Worm (Caenorhabditis elegans) whole organism, mixed stage, embryonic: ENCODE data around the gene F32G8.2.

Source experiments
- bed-3 ChIP-seq: fragments of 200-800 bp; sonication (Bioruptor generic); optimal IDR thresholded peaks from 3 replicates; lab custom pipeline; 2018; ENCODE audit warnings: mild to moderate bottlenecking, missing genetic modification characterization, moderate library complexity, missing compliant biosample characterization
- blmp-1 ChIP-seq: fragments of 150-350 bp; optimal IDR thresholded peaks from 2 replicates; lab custom pipeline; 2014; ENCODE audit warnings: missing biosample characterization, missing genetic modification characterization
- ceh-39 ChIP-seq: fragments of 150-350 bp; optimal IDR thresholded peaks from 2 replicates; lab custom pipeline; 2014; ENCODE audit warnings: missing biosample characterization, missing genetic modification characterization
- ceh-43 ChIP-seq: fragments of 200-800 bp; sonication (Bioruptor generic); optimal IDR thresholded peaks from 2 replicates; lab custom pipeline; 2018; ENCODE audit warnings: mild to moderate bottlenecking, missing genetic modification characterization, moderate library complexity, missing compliant biosample characterization
- ceh-83 ChIP-seq: fragments of 200-800 bp; sonication (Bioruptor generic); optimal IDR thresholded peaks from 2 replicates; lab custom pipeline; 2018; ENCODE audit warnings: mild to moderate bottlenecking, missing genetic modification characterization, missing compliant biosample characterization
- cnd-1 ChIP-seq: fragments of 200-800 bp; sonication (Bioruptor generic); optimal IDR thresholded peaks from 2 replicates; lab custom pipeline; 2018; ENCODE audit warnings: mild to moderate bottlenecking, missing genetic modification characterization, missing compliant biosample characterization
- drap-1 ChIP-seq: fragments of 200-800 bp; sonication (Bioruptor generic); optimal IDR thresholded peaks from 3 replicates; lab custom pipeline; 2018; ENCODE audit warnings: mild to moderate bottlenecking, missing genetic modification characterization, missing compliant biosample characterization
- elt-3 ChIP-seq: fragments of 150-350 bp; optimal IDR thresholded peaks from 2 replicates; lab custom pipeline; 2014; ENCODE audit warnings: missing biosample characterization, missing genetic modification characterization
- flh-1 ChIP-seq: fragments of 200-800 bp; sonication (Bioruptor generic); optimal IDR thresholded peaks from 2 replicates; lab custom pipeline; 2018; ENCODE audit warnings: mild to moderate bottlenecking, missing genetic modification characterization, moderate library complexity, missing compliant biosample characterization
- ham-2 ChIP-seq: fragments of 200-800 bp; sonication (Bioruptor generic); optimal IDR thresholded peaks from 2 replicates; lab custom pipeline; 2018; ENCODE audit warnings: mild to moderate bottlenecking, missing genetic modification characterization, missing compliant biosample characterization
- lin-13 ChIP-seq: fragments of 150-350 bp; optimal IDR thresholded peaks from 2 replicates; lab custom pipeline; 2014; ENCODE audit warnings: missing biosample characterization, missing genetic modification characterization
- lin-32 ChIP-seq: fragments of 200-800 bp; sonication (Bioruptor generic); optimal IDR thresholded peaks from 2 replicates; lab custom pipeline; 2018; ENCODE audit warnings: mild to moderate bottlenecking, missing genetic modification characterization, missing compliant biosample characterization
- mep-1 ChIP-seq: fragments of 150-350 bp; optimal IDR thresholded peaks from 2 replicates; lab custom pipeline; 2017; ENCODE audit warnings: missing biosample characterization, missing genetic modification reagents, missing genetic modification characterization, inconsistent platforms
- mls-2 ChIP-seq: sonication (generic microtip); optimal IDR thresholded peaks from 2 replicates; lab custom pipeline; 2016; ENCODE audit warnings: mild to moderate bottlenecking, missing genetic modification characterization, moderate library complexity, missing compliant biosample characterization
- nhr-12 ChIP-seq: fragments of 150-350 bp; optimal IDR thresholded peaks from 2 replicates; lab custom pipeline; 2014; ENCODE audit warnings: missing biosample characterization, missing genetic modification characterization
- nhr-2 ChIP-seq: fragments of 150-350 bp; optimal IDR thresholded peaks from 2 replicates; lab custom pipeline; 2014; ENCODE audit warnings: missing biosample characterization, missing genetic modification characterization
- nhr-237 ChIP-seq: fragments of 150-350 bp; optimal IDR thresholded peaks from 2 replicates; lab custom pipeline; 2014; ENCODE audit warnings: missing biosample characterization, missing genetic modification characterization
- nhr-28 ChIP-seq: fragments of 150-350 bp; optimal IDR thresholded peaks from 2 replicates; lab custom pipeline; 2014; ENCODE audit warnings: missing biosample characterization, missing genetic modification characterization
- pha-4 ChIP-seq: fragments of 150-350 bp; optimal IDR thresholded peaks from 2 replicates; lab custom pipeline; 2018; ENCODE audit warnings: missing biosample characterization, missing genetic modification reagents, missing genetic modification characterization
- snpc-4 ChIP-seq: fragments of 150-350 bp; optimal IDR thresholded peaks from 2 replicates; lab custom pipeline; 2014; ENCODE audit warnings: missing biosample characterization, missing genetic modification characterization
- sptf-1 ChIP-seq: sonication (generic microtip); optimal IDR thresholded peaks from 2 replicates; lab custom pipeline; 2017; ENCODE audit warnings: mild to moderate bottlenecking, missing genetic modification characterization, moderate library complexity, missing compliant biosample characterization
- unc-39 ChIP-seq: fragments of 150-350 bp; optimal IDR thresholded peaks from 2 replicates; lab custom pipeline; 2014; ENCODE audit warnings: missing biosample characterization, missing genetic modification characterization
- unc-62 ChIP-seq: fragments of 150-350 bp; optimal IDR thresholded peaks from 2 replicates; lab custom pipeline; 2014; ENCODE audit warnings: missing biosample characterization, missing genetic modification reagents, missing genetic modification characterization
- zip-8 ChIP-seq: fragments of 150-350 bp; optimal IDR thresholded peaks from 2 replicates; lab custom pipeline; 2014; ENCODE audit warnings: missing biosample characterization, missing genetic modification characterization
- ztf-11 ChIP-seq: fragments of 150-350 bp; optimal IDR thresholded peaks from 2 replicates; lab custom pipeline; 2014; ENCODE audit warnings: missing biosample characterization, missing genetic modification characterization

F32G8.2 gene

DNA sequence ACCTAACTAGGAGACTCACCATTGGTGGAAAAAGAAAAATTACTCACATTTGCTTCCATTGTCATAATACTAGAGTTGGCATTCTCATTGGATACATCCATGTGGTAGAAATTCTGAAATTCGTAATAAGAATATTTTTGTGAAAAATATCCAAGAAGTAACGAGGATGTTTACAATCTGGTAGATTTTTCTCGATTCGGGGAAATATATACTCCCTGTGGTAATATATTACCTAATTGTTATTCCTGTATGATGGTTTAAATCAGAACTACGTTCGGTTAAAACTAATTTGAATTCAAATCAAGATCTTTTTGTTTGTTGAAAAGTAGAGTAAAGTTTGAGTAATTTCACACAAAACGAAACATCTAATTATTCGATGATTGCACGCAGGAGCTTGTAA, 836 bp upstream of the F32G8.2 start, which contains the start of gene srd-34:
Gene srd-34, minus strand, starts transcription at position 101 of the 400 bp plus-strand sequence.
- TF ChIP-seq cnd-1 (tag; lab: Kevin White, UChicago): no peak
- TF ChIP-seq snpc-4 (tag; lab: Kevin White, UChicago): no peak
- no peak for TF ChIP-seq nhr-237 (tag; lab: Kevin White, UChicago)
- TF ChIP-seq blmp-1 (tag; lab: Kevin White, UChicago): no peak
- TF ChIP-seq, all 35 proteins: peak for 0

DNA sequence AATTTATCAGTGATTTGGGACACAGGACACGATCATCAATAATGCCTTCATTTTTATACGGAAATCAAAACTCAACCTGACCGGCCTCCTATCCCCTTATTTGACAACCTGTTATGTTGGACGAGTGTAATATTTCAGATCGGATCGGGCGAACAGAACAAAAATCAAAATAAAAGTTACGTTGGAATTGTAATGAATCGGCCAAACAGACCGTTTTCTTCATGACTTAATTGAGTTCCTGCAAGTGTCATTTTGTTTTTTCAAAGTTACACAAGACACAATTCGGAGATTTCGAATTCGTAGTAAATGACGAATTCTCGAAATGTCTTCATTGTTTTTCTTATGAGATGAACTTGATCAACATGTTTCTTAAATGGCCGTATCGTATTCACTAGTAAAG, 5.4 kb downstream of the F32G8.2 start, which contains the start of gene F32G8.3:
Gene F32G8.3, minus strand, starts transcription at position 101 of the 400 bp plus-strand sequence.
- no peak for TF ChIP-seq nhr-237 (tag; lab: Kevin White, UChicago)
- no peak for TF ChIP-seq ceh-83 (GFP tag; lab: Kevin White, UChicago)
- no peak for TF ChIP-seq pha-4 (tag; lab: Kevin White, UChicago)
- no peak for TF ChIP-seq blmp-1 (tag; lab: Kevin White, UChicago)
- no peak for TF ChIP-seq bed-3 (GFP tag; lab: Kevin White, UChicago)

- TF ChIP-seq nhr-2 (tag; lab: Kevin White, UChicago): no peak
- TF ChIP-seq nhr-237 (tag; lab: Kevin White, UChicago): no peak
- TF ChIP-seq mls-2 (tag; lab: Kevin White, UChicago): no peak
Observed at ce11 chrV:10556362-10556761, 6.5 kb downstream of the F32G8.2 start.

DNA sequence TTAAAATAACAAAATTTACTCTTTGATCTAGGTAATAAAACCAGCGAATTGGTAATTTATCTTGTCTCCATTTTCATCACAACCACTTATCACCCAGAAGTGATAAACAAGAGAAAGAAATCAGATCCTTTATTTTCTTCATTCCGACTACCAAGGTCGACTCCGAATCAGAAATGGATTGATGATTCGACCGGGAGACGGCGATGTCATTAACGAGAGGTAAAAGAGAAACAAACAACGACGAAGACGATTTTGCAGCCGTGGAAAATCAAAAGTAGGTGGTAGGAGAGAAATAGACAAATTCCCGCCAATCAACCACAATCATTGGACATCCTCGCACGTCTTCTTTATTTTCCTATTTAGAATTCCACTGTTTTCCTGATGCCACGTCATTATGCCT, 7.3 kb downstream of the F32G8.2 start:
- no peak for TF ChIP-seq nhr-237 (tag; lab: Kevin White, UChicago)
- no peak for TF ChIP-seq drap-1
- TF ChIP-seq ham-2 (GFP tag; lab: Kevin White, UChicago): no peak
- no peak for TF ChIP-seq nhr-12
- TF ChIP-seq, all 35 proteins: peak for 0

ce11 chrV:10557676-10558075, 7.9 kb downstream of the F32G8.2 start, which contains the start of gene best-14:
best-14 (plus strand) TSS chrV:10557976.
- TF ChIP-seq cnd-1 (tag; lab: Kevin White, UChicago): no peak
- no peak for TF ChIP-seq nhr-12
- no peak for TF ChIP-seq pha-4 (tag; lab: Kevin White, UChicago)
- TF ChIP-seq unc-62 (GFP tag; lab: Kevin White, UChicago): no peak

ce11 chrV:10560621-10561020, 10.8 kb downstream of the F32G8.2 start, which contains the start of gene col-152:
col-152 (plus strand) TSS chrV:10560921.
- TF ChIP-seq nhr-237 (tag; lab: Kevin White, UChicago) (no peak), blmp-1 (tag; lab: Kevin White, UChicago) (no peak), cnd-1 (tag; lab: Kevin White, UChicago) (no peak), unc-39 (tag; lab: Kevin White, UChicago) (no peak), nhr-28 (no peak)

- TF ChIP-seq bed-3 (GFP tag; lab: Kevin White, UChicago) (no peak), elt-3 (tag; lab: Kevin White, UChicago) (no peak), zip-8 (tag; lab: Kevin White, UChicago) (no peak), flh-1 (no peak), lin-32 (no peak), ceh-83 (GFP tag; lab: Kevin White, UChicago) (no peak), ceh-39 (tag; lab: Kevin White, UChicago) (no peak), lin-13 (no peak), nhr-28 (no peak), ztf-11 (tag; lab: Kevin White, UChicago) (no peak), sptf-1 (tag; lab: Kevin White, UChicago) (no peak), mep-1 (tag; lab: Kevin White, UChicago) (no peak)
Observed at ce11 chrV:10561632-10562031, 11.8 kb downstream of the F32G8.2 start.

DNA sequence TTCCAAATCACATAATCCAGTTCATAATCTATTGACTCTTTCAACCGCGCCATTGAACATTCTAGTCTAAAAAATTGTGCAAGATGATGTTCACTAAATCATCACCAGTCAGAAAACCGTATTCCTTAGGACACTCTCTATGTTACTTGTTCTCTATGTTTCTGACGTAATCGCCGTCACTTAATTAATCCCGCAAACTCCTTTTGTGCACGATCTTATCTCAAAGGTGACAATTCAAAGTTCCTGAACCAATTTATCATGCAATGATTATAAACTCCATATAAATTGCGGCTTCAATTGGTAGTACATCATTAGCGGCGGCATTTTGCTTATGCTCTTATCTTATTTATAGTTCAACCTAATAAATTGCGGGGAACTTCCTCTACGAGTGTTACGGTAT, 13.0 kb downstream of the F32G8.2 start:
- no peak for TF ChIP-seq ztf-11 (tag; lab: Kevin White, UChicago)
- no peak for TF ChIP-seq ceh-39 (tag; lab: Kevin White, UChicago)
- TF ChIP-seq ceh-43 (GFP tag; lab: Kevin White, UChicago): no peak
- TF ChIP-seq nhr-12: no peak
- TF ChIP-seq, all 35 proteins: peak for 0
